Worm (Caenorhabditis elegans) whole organism, L4/young adult: ENCODE results near the gene ncl-1.

Source experiments
- dao-5 ChIP-seq: sonication (generic microtip); optimal IDR thresholded peaks from 2 replicates; lab custom pipeline; 2016; ENCODE audit warnings: missing genotype, missing genetic modification characterization, moderate library complexity, missing compliant biosample characterization
- him-1 ChIP-seq: sonication (generic microtip); optimal IDR thresholded peaks from 2 replicates; lab custom pipeline; 2016; ENCODE audit warnings: missing genotype, missing genetic modification reagents, missing genetic modification characterization, missing compliant biosample characterization

DNA sequence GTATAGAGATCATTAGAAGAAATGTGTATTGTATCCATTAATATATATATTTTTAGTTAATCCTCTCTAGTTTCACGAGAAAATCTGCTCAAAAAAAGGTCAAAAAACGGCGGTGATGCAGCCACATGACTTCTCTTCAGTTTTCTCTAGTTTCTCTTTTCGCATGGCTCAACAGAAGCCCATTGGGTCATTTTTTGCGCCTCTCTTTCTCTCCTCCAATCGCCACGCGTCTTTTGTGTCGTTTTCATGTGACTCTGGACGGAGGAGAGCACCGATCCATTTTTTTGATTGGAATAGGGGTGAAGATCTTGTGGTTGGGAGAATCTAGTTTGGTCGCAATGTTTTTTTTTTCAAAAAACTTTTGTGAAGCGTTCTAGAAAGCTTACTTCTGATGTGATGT, 1.3 kb downstream of the ncl-1 start:
- TF ChIP-seq him-1 (tag; lab: Kevin White, UChicago) (peak; percentile 52), dao-5 (no peak)
